Worm (Caenorhabditis elegans): ENCODE data around the gene T16G12.4.

DNA sequence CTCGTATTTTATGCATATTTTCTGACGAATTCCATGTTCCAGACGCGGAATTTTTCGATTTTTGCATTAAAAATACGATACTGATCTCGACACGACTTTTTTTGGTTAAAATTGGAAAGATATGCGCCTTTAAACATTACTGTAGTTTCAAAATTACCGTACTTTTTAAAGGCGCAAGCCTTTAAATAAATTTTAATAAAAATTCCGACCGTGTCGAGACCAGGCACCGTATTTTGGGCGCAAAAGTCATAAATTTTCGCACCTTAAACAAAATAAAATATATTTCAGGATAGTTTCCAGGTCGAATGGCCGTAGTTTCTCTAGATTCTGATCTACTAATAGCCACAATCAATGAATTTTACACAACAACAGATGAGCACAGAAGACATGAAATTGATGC is 11.7 kb downstream of the T16G12.4 start, which contains the start of gene T16G12.6:
- TF ChIP-seq med-1 (GFP tag; optimal IDR thresholded peaks at IDR 0.05; ENCODE audit: insufficient read depth) (no peak), ref-1 (GFP tag; conservative IDR thresholded peaks at IDR 0.05) (no peak)
